Fruit fly (Drosophila melanogaster): ENCODE data around the gene CG4935.

Gene CG4935

DNA sequence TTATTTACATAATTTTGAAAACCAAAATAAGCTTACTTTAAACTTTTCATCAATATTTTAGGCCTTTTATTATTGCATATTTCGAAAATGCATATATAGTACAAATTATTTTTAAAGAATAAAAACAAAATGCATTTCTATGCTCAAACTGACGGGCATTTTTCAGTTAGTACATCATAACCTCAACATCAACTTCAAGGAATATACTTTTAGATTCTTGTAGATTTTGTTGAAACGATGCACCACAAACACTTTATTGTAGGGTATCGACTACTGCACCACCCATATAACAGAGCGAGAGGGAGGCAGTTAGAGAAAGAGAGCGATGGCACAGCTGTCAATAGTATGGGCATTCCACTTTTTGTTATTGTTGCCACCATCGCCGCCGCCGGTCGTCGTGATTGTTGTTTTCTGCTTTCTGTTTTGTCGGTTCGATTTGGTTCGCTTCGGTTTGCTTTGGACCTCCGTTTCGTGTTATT is 17.9 kb downstream of the CG4935 start (continued):
- TF ChIP-seq CG3281 (GFP tag; optimal IDR thresholded peaks at IDR 0.05) (peak; percentile 80), dan (GFP tag; IDR thresholded peaks at IDR 0.05) (no peak), CG3726 (GFP tag; IDR thresholded peaks at IDR 0.05) (peak; percentile 71; the same call in 2 of the 3 replicates), Ptx1 (GFP tag; IDR thresholded peaks at IDR 0.05) (peak; percentile 89), CG18619 (GFP tag; optimal IDR thresholded peaks at IDR 0.05) (peak; percentile 90), zfh2 (GFP tag; optimal IDR thresholded peaks at IDR 0.05) (peak; percentile 3), CG4328 (GFP tag; optimal IDR thresholded peaks at IDR 0.05) (peak; percentile 77), eve (GFP tag; optimal IDR thresholded peaks at IDR 0.05) (peak in 1 of 2 experiments; percentile 97), Fer3 (tag; optimal IDR thresholded peaks at IDR 0.05) (peak; percentile 72), dm (GFP tag; optimal IDR thresholded peaks at IDR 0.05) (peak; percentile 52), CG12299 (tag; optimal IDR thresholded peaks at IDR 0.05) (peak; percentile 75), aop (GFP tag; IDR thresholded peaks at IDR 0.05) (no peak), fu2 (GFP tag; optimal IDR thresholded peaks at IDR 0.05) (peak; percentile 62), twi (tag; optimal IDR thresholded peaks at IDR 0.05) (peak; percentile 92), exex (tag; optimal IDR thresholded peaks at IDR 0.05) (peak; percentile 41), ato (GFP tag; IDR thresholded peaks at IDR 0.05; ENCODE audit: partially characterized antibody) (no peak), D19B (GFP tag; optimal IDR thresholded peaks at IDR 0.05) (peak; percentile 72), Dfd (GFP tag; optimal IDR thresholded peaks at IDR 0.05) (no peak), CG18476 (GFP tag; optimal IDR thresholded peaks at IDR 0.05) (peak; percentile 79), lbe (GFP tag; optimal IDR thresholded peaks at IDR 0.05) (peak; percentile 27), tna (GFP tag; IDR thresholded peaks at IDR 0.05; ENCODE audit: partially characterized antibody) (no peak), CG12236 (GFP tag; optimal IDR thresholded peaks at IDR 0.05) (peak; percentile 81), MTF-1 (GFP tag; optimal IDR thresholded peaks at IDR 0.05; ENCODE audit: borderline replicate concordance) (peak; percentile 51), nmo (GFP tag; optimal IDR thresholded peaks at IDR 0.05) (peak; percentile 97), CG12104 (GFP tag; optimal IDR thresholded peaks at IDR 0.05) (peak; percentile 86), CG7372 (GFP tag; IDR thresholded peaks at IDR 0.05) (peak; percentile 62), CG11247 (GFP tag; IDR thresholded peaks at IDR 0.05) (no peak), Drgx (GFP tag; IDR thresholded peaks at IDR 0.05) (peak; percentile 90), Chrac-16 (GFP tag; optimal IDR thresholded peaks at IDR 0.05) (peak; percentile 85), CG8388 (GFP tag; optimal IDR thresholded peaks at IDR 0.05) (peak; percentile 94), row (GFP tag; IDR thresholded peaks at IDR 0.05) (peak; percentile 85), sc (optimal IDR thresholded peaks at IDR 0.05) (no peak), sc (GFP tag; optimal IDR thresholded peaks at IDR 0.05) (peak; percentile 91), bcd (GFP tag; optimal IDR thresholded peaks at IDR 0.05) (peak; percentile 91), dimm (GFP tag; IDR thresholded peaks at IDR 0.05) (peak; percentile 50; the same call in 1 of the 2 replicates), cato (GFP tag; optimal IDR thresholded peaks at IDR 0.05; ENCODE audit: borderline replicate concordance) (peak; percentile 90), CG11093 (GFP tag; IDR thresholded peaks at IDR 0.05) (peak; percentile 79), C15 (GFP tag; IDR thresholded peaks at IDR 0.05) (0 out of 3 replicates have a peak, but pooled peaks have one; percentile 28), CG1529 (GFP tag; optimal IDR thresholded peaks at IDR 0.05) (peak; percentile 92), rib (GFP tag; IDR thresholded peaks at IDR 0.05) (peak; percentile 45; the same call in 1 of the 2 replicates), Awh (GFP tag; IDR thresholded peaks at IDR 0.05) (peak; percentile 68; the same call in 1 of the 2 replicates), CG7928 (GFP tag; optimal IDR thresholded peaks at IDR 0.05) (peak; percentile 36), CG6813 (GFP tag; optimal IDR thresholded peaks at IDR 0.05) (peak; percentile 78), HLH3B (GFP tag; IDR thresholded peaks at IDR 0.05) (peak; percentile 83), CG15514 (GFP tag; optimal IDR thresholded peaks at IDR 0.05) (peak; percentile 52), Hr3 (GFP tag; optimal IDR thresholded peaks at IDR 0.05) (peak; percentile 94), luna (GFP tag; optimal IDR thresholded peaks at IDR 0.05) (no peak), CG16779 (GFP tag; IDR thresholded peaks at IDR 0.05) (no peak), CG14710 (tag; optimal IDR thresholded peaks at IDR 0.05) (peak; percentile 94), org-1 (GFP tag; optimal IDR thresholded peaks at IDR 0.05) (peak; percentile 95), gsb (GFP tag; IDR thresholded peaks at IDR 0.05) (no peak)
